Fruit fly (Drosophila melanogaster) whole organism, adult: ENCODE measurements around the gene CG44303.
A peak's percentile ranks its signal among the peaks of the same experiment; 100 is the strongest.

Source experiments
- CG11617 ChIP-seq: fragments of 200-800 bp; sonication (Bioruptor generic); optimal IDR thresholded peaks from 2 replicates; lab custom pipeline; 2017; ENCODE audit warnings: mild to moderate bottlenecking, missing biosample characterization, missing genetic modification reagents, missing genetic modification characterization
- CG12768 ChIP-seq: fragments of 200-800 bp; sonication (Bioruptor generic); optimal IDR thresholded peaks from 2 replicates; lab custom pipeline; 2017; ENCODE audit warnings: missing biosample characterization, missing genetic modification characterization, mild to moderate bottlenecking, moderate library complexity, missing genetic modification reagents
- CG14711 ChIP-seq: fragments of 200-800 bp; sonication (Bioruptor generic); optimal IDR thresholded peaks from 2 replicates; lab custom pipeline; 2018; ENCODE audit warnings: missing biosample characterization, mild to moderate bottlenecking, missing genetic modification characterization, moderate library complexity
- CG1620 ChIP-seq: fragments of 200-800 bp; sonication (Bioruptor generic); optimal IDR thresholded peaks from 2 replicates; lab custom pipeline; 2016; ENCODE audit warnings: missing biosample characterization, missing genetic modification characterization
- CG33017 ChIP-seq: fragments of 200-800 bp; sonication (Bioruptor generic); optimal IDR thresholded peaks from 2 replicates; lab custom pipeline; 2018; ENCODE audit warnings: missing biosample characterization, mild to moderate bottlenecking, missing genetic modification characterization, moderate library complexity
- CG5204 ChIP-seq: fragments of 200-800 bp; sonication (Bioruptor generic); optimal IDR thresholded peaks from 2 replicates; lab custom pipeline; 2016; ENCODE audit warnings: missing biosample characterization, missing genetic modification characterization
- CG7045 ChIP-seq: fragments of 200-800 bp; sonication (Bioruptor generic); optimal IDR thresholded peaks from 2 replicates; lab custom pipeline; 2017; ENCODE audit warnings: missing biosample characterization, mild to moderate bottlenecking, missing genetic modification characterization
- CG7101 ChIP-seq: fragments of 200-800 bp; sonication (Bioruptor generic); optimal IDR thresholded peaks from 2 replicates; lab custom pipeline; 2018; ENCODE audit warnings: missing biosample characterization, mild to moderate bottlenecking, missing genetic modification characterization, moderate library complexity
- Clk ChIP-seq: fragments of 200-800 bp; sonication (Bioruptor generic); optimal IDR thresholded peaks from 2 replicates; lab custom pipeline; 2017; ENCODE audit warnings: missing biosample characterization, missing genetic modification characterization
- Crg-1 ChIP-seq: fragments of 200-800 bp; sonication (Bioruptor generic); optimal IDR thresholded peaks from 2 replicates; lab custom pipeline; 2016; ENCODE audit warnings: missing biosample characterization, missing genetic modification characterization
- Hr96 ChIP-seq: fragments of 200-800 bp; sonication (Bioruptor generic); optimal IDR thresholded peaks from 2 replicates; lab custom pipeline; 2016; ENCODE audit warnings: missing biosample characterization, missing genetic modification characterization
- Mnt ChIP-seq: fragments of 200-800 bp; sonication (Bioruptor generic); optimal IDR thresholded peaks from 2 replicates; lab custom pipeline; 2016; ENCODE audit warnings: missing biosample characterization, mild to moderate bottlenecking, missing genetic modification characterization
- bab1 ChIP-seq: fragments of 200-800 bp; sonication (Bioruptor generic); optimal IDR thresholded peaks from 3 replicates; lab custom pipeline; 2019; ENCODE audit warnings: missing biosample characterization, mild to moderate bottlenecking, missing genetic modification characterization, moderate library complexity
- cic ChIP-seq: fragments of 200-800 bp; sonication (Bioruptor generic); optimal IDR thresholded peaks from 2 replicates; lab custom pipeline; 2017; ENCODE audit warnings: missing biosample characterization, mild to moderate bottlenecking, missing genetic modification characterization, moderate library complexity
- cnc ChIP-seq, 2 experiments: fragments of >200 bp; optimal IDR thresholded peaks; 2 replicates each; lab custom pipeline; 2017
- kay ChIP-seq: fragments of 200-800 bp; sonication (Bioruptor generic); peaks from one replicate; lab custom pipeline; 2016; ENCODE audit warnings: missing biosample characterization, missing genetic modification characterization, borderline replicate concordance
- ovo ChIP-seq: fragments of 200-800 bp; sonication (Bioruptor generic); optimal IDR thresholded peaks from 2 replicates; lab custom pipeline; 2016; ENCODE audit warnings: missing biosample characterization, missing genetic modification characterization
- pad ChIP-seq: fragments of 200-800 bp; sonication (Bioruptor generic); optimal IDR thresholded peaks from 3 replicates; lab custom pipeline; 2017; ENCODE audit warnings: missing biosample characterization, missing genetic modification characterization, mild to moderate bottlenecking, moderate library complexity, missing genetic modification reagents
- tj ChIP-seq: fragments of 200-800 bp; sonication (Bioruptor generic); optimal IDR thresholded peaks from 3 replicates; lab custom pipeline; 2017; ENCODE audit warnings: missing biosample characterization, mild to moderate bottlenecking, missing genetic modification characterization, moderate library complexity
- toe ChIP-seq: fragments of 200-800 bp; sonication (Bioruptor generic); optimal IDR thresholded peaks from 2 replicates; lab custom pipeline; 2016; ENCODE audit warnings: missing biosample characterization, missing genetic modification characterization

CG44303 gene

dm6 chrX:6698248-6698812, 11.1 kb upstream of the CG44303 start, which contains the start of gene CG14440:
CG14440 (minus strand) TSS chrX:6698567.
- peak; percentile 28 for TF ChIP-seq Crg-1 (GFP tag; lab: Kevin White, UChicago)
- TF ChIP-seq CG14711 (tag; lab: Kevin White, UChicago) = no peak
- TF ChIP-seq kay = no peak
- TF ChIP-seq pad (GFP tag; lab: Kevin White, UChicago) = peak; percentile 53
- TF ChIP-seq cnc (optimal IDR thresholded peaks at IDR 0.05; lab: Kevin White, UChicago) = no peak
- TF ChIP-seq Clk = no peak
- TF ChIP-seq Mnt = peak; percentile 47
- TF ChIP-seq CG1620 (GFP tag; lab: Kevin White, UChicago) = no peak
- TF ChIP-seq Hr96 (GFP tag; lab: Kevin White, UChicago) = no peak
- no peak for TF ChIP-seq CG5204 (GFP tag; lab: Kevin White, UChicago)
- TF ChIP-seq CG11617 (GFP tag; lab: Kevin White, UChicago) = peak; percentile 28
- TF ChIP-seq CG12768 (GFP tag; lab: Kevin White, UChicago) = no peak
- peak; percentile 1 for TF ChIP-seq CG7101
- peak; percentile 57 for TF ChIP-seq tj (GFP tag; lab: Kevin White, UChicago)
- TF ChIP-seq toe (GFP tag; lab: Kevin White, UChicago) = no peak
- TF ChIP-seq cic (GFP tag; lab: Kevin White, UChicago) = peak; percentile 25
- TF ChIP-seq CG33017 (tag; lab: Kevin White, UChicago) = no peak
- TF ChIP-seq CG7045 = no peak
- TF ChIP-seq bab1 (GFP tag; lab: Kevin White, UChicago) = peak; percentile 35
- no peak for TF ChIP-seq ovo (GFP tag; lab: Kevin White, UChicago)

- peak; percentile 20 for TF ChIP-seq bab1 (GFP tag; lab: Kevin White, UChicago)
- peak; percentile 27 for TF ChIP-seq Clk
- peak; percentile 57 for TF ChIP-seq CG7045
- TF ChIP-seq ovo (GFP tag; lab: Kevin White, UChicago) = peak; percentile 14
- peak; percentile 45 for TF ChIP-seq CG14711 (tag; lab: Kevin White, UChicago)
- peak; percentile 70 for TF ChIP-seq CG5204 (GFP tag; lab: Kevin White, UChicago)
- TF ChIP-seq pad (GFP tag; lab: Kevin White, UChicago) = no peak
- peak; percentile 40 for TF ChIP-seq tj (GFP tag; lab: Kevin White, UChicago)
- TF ChIP-seq kay = no peak
- TF ChIP-seq CG11617 (GFP tag; lab: Kevin White, UChicago) = peak; percentile 63
- no peak for TF ChIP-seq Hr96 (GFP tag; lab: Kevin White, UChicago)
- peak; percentile 38 for TF ChIP-seq Crg-1 (GFP tag; lab: Kevin White, UChicago)
- TF ChIP-seq CG1620 (GFP tag; lab: Kevin White, UChicago) = no peak
- TF ChIP-seq cic (GFP tag; lab: Kevin White, UChicago) = no peak
- TF ChIP-seq Mnt = peak; percentile 44
- peak; percentile 68 for TF ChIP-seq CG12768 (GFP tag; lab: Kevin White, UChicago)
- TF ChIP-seq CG33017 (tag; lab: Kevin White, UChicago) = peak; percentile 60
- peak; percentile 60 for TF ChIP-seq toe (GFP tag; lab: Kevin White, UChicago)
- no peak for TF ChIP-seq cnc (optimal IDR thresholded peaks at IDR 0.05; lab: Kevin White, UChicago)
- TF ChIP-seq CG7101 = peak; percentile 70
Observed at dm6 chrX:6696467-6696866, 9.2 kb upstream of the CG44303 start.

dm6 chrX:6694979-6695388, 7.8 kb upstream of the CG44303 start, which contains the start of gene CG14442:
CG14442 (minus strand) TSS chrX:6695007.
- no peak for TF ChIP-seq CG7045
- TF ChIP-seq CG33017 (tag; lab: Kevin White, UChicago) = peak; percentile 30
- no peak for TF ChIP-seq CG12768 (GFP tag; lab: Kevin White, UChicago)
- peak; percentile 76 for TF ChIP-seq CG7101
- TF ChIP-seq CG11617 (GFP tag; lab: Kevin White, UChicago) = peak; percentile 65
- TF ChIP-seq cnc (optimal IDR thresholded peaks at IDR 0.05; lab: Kevin White, UChicago) = no peak
- no peak for TF ChIP-seq Hr96 (GFP tag; lab: Kevin White, UChicago)
- TF ChIP-seq pad (GFP tag; lab: Kevin White, UChicago) = peak; percentile 41
- TF ChIP-seq cic (GFP tag; lab: Kevin White, UChicago) = no peak
- TF ChIP-seq Crg-1 (GFP tag; lab: Kevin White, UChicago) = peak; percentile 62
- TF ChIP-seq bab1 (GFP tag; lab: Kevin White, UChicago) = peak; percentile 69
- TF ChIP-seq Clk = no peak
- TF ChIP-seq ovo (GFP tag; lab: Kevin White, UChicago) = peak; percentile 28
- peak; percentile 59 for TF ChIP-seq Mnt
- no peak for TF ChIP-seq tj (GFP tag; lab: Kevin White, UChicago)
- TF ChIP-seq CG1620 (GFP tag; lab: Kevin White, UChicago) = peak; percentile 70
- no peak for TF ChIP-seq kay
- peak; percentile 68 for TF ChIP-seq CG14711 (tag; lab: Kevin White, UChicago)
- TF ChIP-seq CG5204 (GFP tag; lab: Kevin White, UChicago) = no peak
- no peak for TF ChIP-seq toe (GFP tag; lab: Kevin White, UChicago)

DNA sequence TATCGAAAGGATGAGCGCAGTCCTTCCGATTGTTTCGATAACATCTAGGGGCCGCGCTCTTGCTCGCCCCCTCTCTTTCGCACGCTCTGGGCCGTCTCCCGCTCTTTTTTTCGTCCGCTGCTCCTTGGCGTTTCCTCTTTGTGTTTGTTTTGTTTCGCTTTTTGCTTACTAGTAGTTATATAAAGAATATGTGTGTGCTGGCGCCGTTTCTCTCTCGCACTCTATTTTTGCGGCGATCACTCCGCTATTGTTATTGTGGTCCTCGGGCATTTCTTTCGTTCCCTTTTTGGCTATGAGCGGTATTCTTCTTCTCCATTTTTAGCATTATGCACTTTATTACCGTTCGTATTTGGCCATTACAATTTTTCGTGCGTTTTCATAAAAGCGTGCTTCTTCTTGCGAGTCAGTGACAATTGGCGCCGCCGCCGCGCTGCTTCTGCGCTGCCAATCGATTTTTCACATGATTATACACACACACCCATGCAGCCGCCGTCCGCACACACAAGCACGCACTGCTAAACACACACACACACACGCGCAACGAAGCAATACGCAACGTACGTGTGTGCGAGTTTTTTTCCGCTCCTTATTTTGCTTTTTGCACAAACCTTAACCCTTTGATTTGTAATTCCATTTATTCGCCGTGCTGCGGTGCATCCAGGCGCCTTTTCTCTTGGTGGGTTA, 7.0 kb upstream of the CG44303 start:
- TF ChIP-seq CG11617 (GFP tag; lab: Kevin White, UChicago) (no peak), bab1 (GFP tag; lab: Kevin White, UChicago) (peak; percentile 32), tj (GFP tag; lab: Kevin White, UChicago) (peak; percentile 58), Mnt (peak; percentile 41), CG7045 (no peak), CG33017 (tag; lab: Kevin White, UChicago) (no peak), CG1620 (GFP tag; lab: Kevin White, UChicago) (no peak), CG14711 (tag; lab: Kevin White, UChicago) (no peak), toe (GFP tag; lab: Kevin White, UChicago) (no peak), cnc (optimal IDR thresholded peaks at IDR 0.05; lab: Kevin White, UChicago) (no peak), cic (GFP tag; lab: Kevin White, UChicago) (peak; percentile 81), CG5204 (GFP tag; lab: Kevin White, UChicago) (no peak), Hr96 (GFP tag; lab: Kevin White, UChicago) (no peak), CG12768 (GFP tag; lab: Kevin White, UChicago) (no peak), Crg-1 (GFP tag; lab: Kevin White, UChicago) (no peak), pad (GFP tag; lab: Kevin White, UChicago) (no peak), kay (no peak), ovo (GFP tag; lab: Kevin White, UChicago) (no peak)
